Fruit fly (Drosophila melanogaster) whole organism, pupa: ENCODE results near the gene CG8209.
A peak's percentile ranks its signal among the peaks of the same experiment; 100 is the strongest.

Experiments used
- CG10348 ChIP-seq: fragments of 200-800 bp; sonication (Bioruptor generic); IDR thresholded peaks from 2 replicates; pipeline ENCODE4 v1.3.6; 2022; ENCODE audit warnings: missing biosample characterization, missing genetic modification characterization
- CG12605 ChIP-seq: fragments of 200-800 bp; sonication (Bioruptor generic); IDR thresholded peaks from 2 replicates; pipeline ENCODE4 v1.3.6; 2022; ENCODE audit warnings: missing biosample characterization, missing genetic modification characterization
- CG13204 ChIP-seq: fragments of 200-800 bp; sonication (Bioruptor generic); optimal IDR thresholded peaks from 2 replicates; lab custom pipeline; 2018; ENCODE audit warnings: missing biosample characterization, mild to moderate bottlenecking, missing genetic modification characterization, moderate library complexity
- CG14655 ChIP-seq: fragments of 200-800 bp; sonication (Bioruptor generic); optimal IDR thresholded peaks from 3 replicates; lab custom pipeline; 2017; ENCODE audit warnings: mild to moderate bottlenecking, missing biosample characterization, missing genetic modification reagents, missing genetic modification characterization
- CG15710 ChIP-seq: fragments of 200-800 bp; sonication (Bioruptor generic); optimal IDR thresholded peaks from 2 replicates; lab custom pipeline; 2018; ENCODE audit warnings: missing biosample characterization, mild to moderate bottlenecking, missing genetic modification characterization, moderate library complexity
- CG17806 ChIP-seq: fragments of 200-800 bp; sonication (Bioruptor generic); optimal IDR thresholded peaks from 2 replicates; lab custom pipeline; 2018; ENCODE audit warnings: missing biosample characterization, mild to moderate bottlenecking, missing genetic modification characterization, moderate library complexity
- CG32121 ChIP-seq: fragments of 200-800 bp; sonication (Bioruptor generic); IDR thresholded peaks from 2 replicates; pipeline ENCODE4 v1.3.6; 2022; ENCODE audit warnings: missing biosample characterization, missing genetic modification characterization
- CG34367 ChIP-seq: fragments of 200-800 bp; sonication (Bioruptor generic); optimal IDR thresholded peaks from 2 replicates; lab custom pipeline; 2018; ENCODE audit warnings: missing biosample characterization, mild to moderate bottlenecking, missing genetic modification characterization
- CG4496 ChIP-seq: fragments of 200-800 bp; sonication (Bioruptor generic); IDR thresholded peaks from 3 replicates; pipeline ENCODE4 v1.3.6; 2022; ENCODE audit warnings: missing biosample characterization, missing genetic modification characterization
- CG8159 ChIP-seq: fragments of 200-800 bp; sonication (Bioruptor generic); optimal IDR thresholded peaks from 3 replicates; lab custom pipeline; 2018; ENCODE audit warnings: missing biosample characterization, mild to moderate bottlenecking, missing genetic modification characterization, moderate library complexity
- CG8301 ChIP-seq: fragments of 200-800 bp; sonication (Bioruptor generic); optimal IDR thresholded peaks from 2 replicates; lab custom pipeline; 2018; ENCODE audit warnings: missing biosample characterization, mild to moderate bottlenecking, missing genetic modification characterization
- CG9948 ChIP-seq: fragments of 200-800 bp; sonication (Bioruptor generic); optimal IDR thresholded peaks from 2 replicates; lab custom pipeline; 2018; ENCODE audit warnings: missing biosample characterization, mild to moderate bottlenecking, missing genetic modification characterization, moderate library complexity
- D1 ChIP-seq: fragments of 200-800 bp; sonication (Bioruptor generic); optimal IDR thresholded peaks from 2 replicates; lab custom pipeline; 2018; ENCODE audit warnings: missing biosample characterization, mild to moderate bottlenecking, missing genetic modification characterization, moderate library complexity
- EcR ChIP-seq: fragments of 200-800 bp; sonication (Bioruptor generic); optimal IDR thresholded peaks from 3 replicates; lab custom pipeline; 2019; ENCODE audit warnings: missing biosample characterization, missing genetic modification characterization, mild to moderate bottlenecking, moderate library complexity, missing genetic modification reagents
- Ets98B ChIP-seq: fragments of 200-800 bp; sonication (Bioruptor generic); IDR thresholded peaks from 2 replicates; pipeline ENCODE4 v1.3.6; 2022; ENCODE audit warnings: missing biosample characterization, missing genetic modification characterization
- Pif1A ChIP-seq: fragments of 200-800 bp; sonication (Bioruptor generic); optimal IDR thresholded peaks from 3 replicates; lab custom pipeline; 2016; ENCODE audit warnings: missing biosample characterization, missing genetic modification characterization
- Pif1B ChIP-seq: fragments of 200-800 bp; sonication (Bioruptor generic); optimal IDR thresholded peaks from 3 replicates; lab custom pipeline; 2016; ENCODE audit warnings: missing biosample characterization, missing genetic modification characterization
- Snoo ChIP-seq: fragments of 200-800 bp; sonication (Bioruptor generic); optimal IDR thresholded peaks from 3 replicates; lab custom pipeline; 2017; ENCODE audit warnings: missing biosample characterization, mild to moderate bottlenecking, missing genetic modification characterization, inconsistent platforms
- fd96Ca ChIP-seq: fragments of 200-800 bp; sonication (Bioruptor generic); IDR thresholded peaks from 3 replicates; pipeline ENCODE4 v1.3.6; 2022; ENCODE audit warnings: missing biosample characterization, missing genetic modification characterization
- gl ChIP-seq: fragments of 200-800 bp; sonication (Bioruptor generic); optimal IDR thresholded peaks from 2 replicates; lab custom pipeline; 2018; ENCODE audit warnings: missing biosample characterization, mild to moderate bottlenecking, missing genetic modification characterization
- rn ChIP-seq: fragments of 200-800 bp; sonication (Bioruptor generic); IDR thresholded peaks from 2 replicates; pipeline ENCODE4 v1.3.6; 2022; ENCODE audit warnings: missing biosample characterization, missing genetic modification characterization

CG8209 gene

DNA sequence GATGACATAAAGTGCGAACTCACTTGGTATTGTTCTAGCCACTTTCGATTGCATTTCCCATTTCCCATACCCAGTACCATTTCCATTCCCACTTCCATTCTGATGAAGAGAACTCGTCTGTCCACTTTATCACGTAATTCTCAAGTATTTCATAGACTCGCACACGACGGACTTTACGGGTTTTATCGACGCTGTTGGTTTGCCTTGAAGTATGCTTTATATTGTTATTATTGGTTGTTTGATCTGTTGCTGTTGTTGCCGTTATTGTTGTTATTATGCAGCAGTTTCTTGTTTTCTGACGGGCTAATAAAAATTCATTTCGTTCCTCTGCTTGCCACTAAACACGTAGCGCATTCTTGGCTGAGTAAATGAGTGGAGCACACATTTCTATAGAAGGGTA, 23.6 kb upstream of the CG8209 start:
- TF ChIP-seq CG8301 (tag; lab: Kevin White, UChicago) (no peak), CG14655 (GFP tag; lab: Kevin White, UChicago) (no peak), CG12605 (no peak), Pif1B (GFP tag; lab: Kevin White, UChicago) (no peak), CG9948 (tag; lab: Kevin White, UChicago) (no peak), Snoo (tag; lab: Kevin White, UChicago) (no peak), fd96Ca (GFP tag; lab: Robert Waterston, UW) (no peak), Ets98B (GFP tag; lab: Robert Waterston, UW) (no peak), CG13204 (no peak), rn (GFP tag; lab: Robert Waterston, UW) (no peak), CG17806 (tag; lab: Kevin White, UChicago) (no peak), CG32121 (GFP tag; lab: Robert Waterston, UW) (no peak), Pif1A (GFP tag; lab: Kevin White, UChicago) (no peak), CG15710 (tag; lab: Kevin White, UChicago) (no peak), CG10348 (GFP tag; lab: Robert Waterston, UW) (no peak), CG4496 (GFP tag; lab: Robert Waterston, UW) (no peak)
- TF ChIP-seq, all 21 proteins: peak for 0

dm6 chr3L:7952978-7953377, 23.2 kb upstream of the CG8209 start:
- TF ChIP-seq CG17806 (tag; lab: Kevin White, UChicago) (no peak), EcR (GFP tag; lab: Kevin White, UChicago) (no peak), CG12605 (no peak), CG32121 (GFP tag; lab: Robert Waterston, UW) (no peak), CG4496 (GFP tag; lab: Robert Waterston, UW) (no peak), D1 (no peak), CG10348 (GFP tag; lab: Robert Waterston, UW) (no peak), Pif1A (GFP tag; lab: Kevin White, UChicago) (no peak), CG13204 (no peak), Snoo (tag; lab: Kevin White, UChicago) (no peak), CG14655 (GFP tag; lab: Kevin White, UChicago) (no peak), Pif1B (GFP tag; lab: Kevin White, UChicago) (no peak), fd96Ca (GFP tag; lab: Robert Waterston, UW) (no peak), CG15710 (tag; lab: Kevin White, UChicago) (no peak), CG34367 (tag; lab: Kevin White, UChicago) (no peak), CG8301 (tag; lab: Kevin White, UChicago) (no peak), Ets98B (GFP tag; lab: Robert Waterston, UW) (no peak), gl (no peak), rn (GFP tag; lab: Robert Waterston, UW) (no peak), CG9948 (tag; lab: Kevin White, UChicago) (no peak)

DNA sequence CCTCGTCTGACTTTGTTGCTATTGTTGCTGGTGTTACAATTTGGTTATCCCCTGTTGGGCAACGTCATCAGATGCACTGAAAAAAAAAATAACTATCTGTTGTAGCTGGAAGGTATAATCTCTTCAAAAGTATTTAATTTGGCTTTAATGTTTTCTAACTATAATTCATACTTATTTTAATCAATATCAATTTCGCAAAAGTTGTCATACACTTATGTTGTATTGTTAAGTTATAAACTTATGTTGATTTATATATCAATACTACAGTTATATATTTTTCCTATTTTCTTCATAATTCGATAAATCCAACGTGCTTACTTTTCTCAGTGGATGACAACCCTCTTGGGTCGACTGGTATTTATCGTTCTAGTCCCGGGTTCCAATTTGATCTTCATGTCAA, 22.5 kb upstream of the CG8209 start:
- no peak for TF ChIP-seq Pif1B (GFP tag; lab: Kevin White, UChicago)
- TF ChIP-seq CG32121 (GFP tag; lab: Robert Waterston, UW), result no peak
- TF ChIP-seq CG34367 (tag; lab: Kevin White, UChicago), result no peak
- no peak for TF ChIP-seq gl
- no peak for TF ChIP-seq EcR (GFP tag; lab: Kevin White, UChicago)
- TF ChIP-seq rn (GFP tag; lab: Robert Waterston, UW), result no peak
- no peak for TF ChIP-seq CG8301 (tag; lab: Kevin White, UChicago)
- TF ChIP-seq, all 21 proteins: peak for 0

DNA sequence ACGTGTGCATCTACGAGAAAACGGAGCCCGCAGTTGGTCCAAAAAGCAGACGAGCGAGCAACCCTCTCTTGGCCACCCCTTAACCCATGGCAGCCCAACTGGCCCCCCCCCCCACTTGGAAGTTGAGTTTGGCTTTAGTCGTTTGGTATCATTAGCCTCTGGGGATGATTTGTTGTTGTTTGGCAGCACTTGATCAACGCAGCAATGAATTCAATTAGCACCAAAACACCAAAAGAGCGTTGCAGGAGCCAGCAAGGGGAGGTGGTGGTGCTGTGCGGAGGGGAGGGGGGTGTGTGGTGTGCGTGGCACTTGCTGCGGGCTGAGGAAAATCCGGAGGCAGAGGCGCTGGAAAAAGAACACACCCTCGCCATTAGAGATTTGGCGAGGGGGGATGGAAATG, 21.2 kb upstream of the CG8209 start:
- TF ChIP-seq CG34367 (tag; lab: Kevin White, UChicago) (no peak), CG10348 (GFP tag; lab: Robert Waterston, UW) (0 out of 2 replicates have a peak, but pooled peaks have one; percentile 11)

- TF ChIP-seq CG10348 (GFP tag; lab: Robert Waterston, UW) (no peak), CG15710 (tag; lab: Kevin White, UChicago) (no peak), CG14655 (GFP tag; lab: Kevin White, UChicago) (no peak), CG8301 (tag; lab: Kevin White, UChicago) (no peak), D1 (no peak), CG9948 (tag; lab: Kevin White, UChicago) (no peak), rn (GFP tag; lab: Robert Waterston, UW) (no peak), CG8159 (tag; lab: Kevin White, UChicago) (no peak), EcR (GFP tag; lab: Kevin White, UChicago) (no peak), CG17806 (tag; lab: Kevin White, UChicago) (no peak), CG32121 (GFP tag; lab: Robert Waterston, UW) (no peak), Ets98B (GFP tag; lab: Robert Waterston, UW) (no peak), Pif1A (GFP tag; lab: Kevin White, UChicago) (no peak)
Measured at dm6 chr3L:7956718-7957117, 19.5 kb upstream of the CG8209 start.

dm6 chr3L:7958083-7958482, 18.1 kb upstream of the CG8209 start:
- no peak for TF ChIP-seq Pif1B (GFP tag; lab: Kevin White, UChicago)
- no peak for TF ChIP-seq CG9948 (tag; lab: Kevin White, UChicago)
- TF ChIP-seq Pif1A (GFP tag; lab: Kevin White, UChicago), result no peak
- no peak for TF ChIP-seq CG17806 (tag; lab: Kevin White, UChicago)
- no peak for TF ChIP-seq CG8159 (tag; lab: Kevin White, UChicago)
- TF ChIP-seq Ets98B (GFP tag; lab: Robert Waterston, UW), result no peak
- TF ChIP-seq CG14655 (GFP tag; lab: Kevin White, UChicago), result no peak
- no peak for TF ChIP-seq CG8301 (tag; lab: Kevin White, UChicago)
- TF ChIP-seq rn (GFP tag; lab: Robert Waterston, UW), result no peak
- no peak for TF ChIP-seq CG10348 (GFP tag; lab: Robert Waterston, UW)
- TF ChIP-seq CG12605, result no peak
